Worm (Caenorhabditis elegans) whole organism, early embryonic: ENCODE data around the gene Y24D9A.7.

Source experiments
- ceh-13 ChIP-seq: fragments of 200-800 bp; sonication (Bioruptor generic); optimal IDR thresholded peaks from 2 replicates; lab custom pipeline; 2018; ENCODE audit warnings: mild to moderate bottlenecking, missing genetic modification characterization, missing compliant biosample characterization
- hmg-4 ChIP-seq: fragments of 200-800 bp; sonication (Bioruptor generic); optimal IDR thresholded peaks from 2 replicates; lab custom pipeline; 2018; ENCODE audit warnings: mild to moderate bottlenecking, missing genetic modification characterization, missing compliant biosample characterization

ce11 chrIV:4411948-4412335 lies 7.0 kb upstream of the Y24D9A.7 start:
- TF ChIP-seq hmg-4 (no peak), ceh-13 (GFP tag; lab: Kevin White, UChicago) (no peak)
